Fruit fly (Drosophila melanogaster) whole organism, prepupa: ENCODE results near the gene squ.

Experiments used
- CG11294 ChIP-seq: fragments of 200-800 bp; sonication (Bioruptor generic); IDR thresholded peaks from 2 replicates; pipeline ENCODE4 v1.3.6; 2022; ENCODE audit warnings: missing biosample characterization, missing genetic modification characterization
- CG16779 ChIP-seq: fragments of 200-800 bp; sonication (Bioruptor generic); optimal IDR thresholded peaks from 3 replicates; lab custom pipeline; 2017; ENCODE audit warnings: missing biosample characterization, mild to moderate bottlenecking, missing genetic modification characterization
- CG6808 ChIP-seq: fragments of 200-800 bp; sonication (Bioruptor generic); optimal IDR thresholded peaks from 3 replicates; lab custom pipeline; 2017; ENCODE audit warnings: missing biosample characterization, missing genetic modification characterization, mild to moderate bottlenecking, moderate library complexity, missing genetic modification reagents
- Ets21C ChIP-seq: fragments of 200-800 bp; sonication (Bioruptor generic); optimal IDR thresholded peaks from 3 replicates; lab custom pipeline; 2016; ENCODE audit warnings: missing biosample characterization, missing genetic modification characterization

DNA sequence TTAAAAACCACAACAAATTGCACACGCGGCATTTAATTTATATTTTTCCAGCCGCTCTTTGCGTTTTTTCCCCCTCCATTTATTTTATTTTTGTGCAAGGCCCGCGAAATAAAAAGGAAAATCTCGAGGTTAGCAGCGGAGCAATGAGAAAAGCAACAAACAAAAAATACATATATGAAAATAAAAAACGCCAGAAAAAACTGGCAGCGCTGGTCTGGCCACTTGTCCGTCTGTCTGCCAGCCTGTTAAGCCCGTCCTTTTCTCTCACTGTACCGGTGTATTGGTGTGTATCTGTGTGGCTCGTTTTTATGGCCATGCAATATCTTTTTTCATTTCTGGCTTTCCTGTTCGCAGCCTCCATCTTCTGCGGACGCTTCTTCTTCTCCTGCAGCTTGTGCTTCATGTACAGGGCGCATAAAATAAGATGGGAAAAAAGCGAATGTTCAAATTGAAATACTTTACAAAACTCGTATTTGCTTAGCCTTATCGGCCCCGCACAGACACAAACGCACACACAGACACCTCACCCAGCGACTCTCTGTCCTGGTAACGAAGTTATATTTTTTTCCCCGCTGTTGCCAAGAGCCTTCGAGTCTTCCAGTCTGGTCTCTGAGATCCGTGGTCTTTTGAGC is 6.7 kb downstream of the squ start:
- TF ChIP-seq CG6808 (peak; percentile 83), CG11294 (GFP tag; lab: Robert Waterston, UW) (0 out of 2 replicates have a peak, but pooled peaks have one; percentile 27), CG16779 (tag; lab: Kevin White, UChicago) (peak; percentile 78), Ets21C (GFP tag; lab: Kevin White, UChicago) (no peak)
